Worm (Caenorhabditis elegans): Measurements from ENCODE around the gene E02H1.1.

DNA sequence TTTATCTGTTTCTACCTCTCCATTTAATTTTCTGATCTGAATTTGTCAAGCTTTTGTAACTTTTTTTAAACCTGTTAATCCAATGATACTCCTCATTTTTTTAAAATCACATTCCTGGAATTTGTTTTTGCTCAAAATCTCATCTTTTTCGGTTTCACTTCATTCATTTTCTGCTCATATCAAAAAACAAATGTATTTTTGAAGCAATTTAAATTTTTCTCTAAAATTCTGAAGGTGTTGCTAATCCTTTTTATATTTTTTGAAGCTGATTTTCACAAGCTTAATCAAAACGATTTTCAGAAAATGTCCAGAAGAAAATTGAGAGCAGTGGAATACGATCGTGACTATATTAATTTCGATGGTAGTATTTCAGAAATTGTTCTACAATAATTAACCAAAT, 4.0 kb upstream of the E02H1.1 start, which contains the start of gene E02H1.5:
- TF ChIP-seq nfya-1 (tag; optimal IDR thresholded peaks at IDR 0.05; ENCODE audit: insufficient read depth) (no peak), lin-39 (tag; optimal IDR thresholded peaks at IDR 0.05) (no peak), nhr-76 (tag; optimal IDR thresholded peaks at IDR 0.05) (no peak), mdl-1 (tag; optimal IDR thresholded peaks at IDR 0.05) (no peak), ztf-11 (tag; optimal IDR thresholded peaks at IDR 0.05) (no peak), nhr-77 (tag; optimal IDR thresholded peaks at IDR 0.05) (no peak), pqm-1 (tag; optimal IDR thresholded peaks at IDR 0.05) (no peak), nhr-28 (tag; optimal IDR thresholded peaks at IDR 0.05) (no peak), ceh-16 (tag; optimal IDR thresholded peaks at IDR 0.05) (no peak), unc-62 (GFP tag; optimal IDR thresholded peaks at IDR 0.05) (no peak), jun-1 (tag; optimal IDR thresholded peaks at IDR 0.05) (no peak), hmg-11 (tag; optimal IDR thresholded peaks at IDR 0.05) (no peak), elt-2 (tag; optimal IDR thresholded peaks at IDR 0.05) (no peak), nhr-23 (tag; optimal IDR thresholded peaks at IDR 0.05) (no peak)
